Fruit fly (Drosophila melanogaster) whole organism, adult: ENCODE measurements around the gene Iml1.

ENCODE experiments used
- CG12768 ChIP-seq: fragments of 200-800 bp; sonication (Bioruptor generic); optimal IDR thresholded peaks from 2 replicates; lab custom pipeline; 2017; ENCODE audit warnings: missing biosample characterization, missing genetic modification characterization, mild to moderate bottlenecking, moderate library complexity, missing genetic modification reagents
- CG33017 ChIP-seq: fragments of 200-800 bp; sonication (Bioruptor generic); optimal IDR thresholded peaks from 2 replicates; lab custom pipeline; 2018; ENCODE audit warnings: missing biosample characterization, mild to moderate bottlenecking, missing genetic modification characterization, moderate library complexity
- CG5204 ChIP-seq: fragments of 200-800 bp; sonication (Bioruptor generic); optimal IDR thresholded peaks from 2 replicates; lab custom pipeline; 2016; ENCODE audit warnings: missing biosample characterization, missing genetic modification characterization
- cnc ChIP-seq, 2 experiments: fragments of >200 bp; optimal IDR thresholded peaks; 2 replicates each; lab custom pipeline; 2017
- kay ChIP-seq: fragments of 200-800 bp; sonication (Bioruptor generic); peaks from one replicate; lab custom pipeline; 2016; ENCODE audit warnings: missing biosample characterization, missing genetic modification characterization, borderline replicate concordance

- TF ChIP-seq CG12768 (GFP tag; lab: Kevin White, UChicago) (no peak), CG5204 (peak; percentile 65), CG33017 (tag; lab: Kevin White, UChicago) (no peak), kay (no peak), cnc (optimal IDR thresholded peaks at IDR 0.05; lab: Kevin White, UChicago) (no peak)
Measured at dm6 chr3L:1517274-1518047, 16.4 kb downstream of the Iml1 start.
